Worm (Caenorhabditis elegans) whole organism, young adult: ENCODE data around the gene cyh-1.
A peak's percentile ranks its signal among the peaks of the same experiment; 100 is the strongest.

ENCODE experiments used
- B0336.3 ChIP-seq: fragments of 200-800 bp; sonication (Bioruptor generic); IDR thresholded peaks from 2 replicates; pipeline ENCODE4 v1.3.6; 2022; ENCODE audit warnings: missing genetic modification characterization, missing compliant biosample characterization
- C06A6.2 ChIP-seq: fragments of 200-800 bp; sonication (Bioruptor generic); conservative IDR thresholded peaks from 2 replicates; pipeline ENCODE4 v1.3.6; 2022; ENCODE audit warnings: missing genetic modification characterization, missing compliant biosample characterization
- F10E7.11 ChIP-seq: sonication (generic microtip); optimal IDR thresholded peaks from 2 replicates; lab custom pipeline; 2017; ENCODE audit warnings: mild to moderate bottlenecking, missing genetic modification characterization, moderate library complexity, missing compliant biosample characterization
- F33H1.4 ChIP-seq: fragments of 200-800 bp; sonication (Bioruptor generic); IDR thresholded peaks from 2 replicates; pipeline ENCODE4 v1.3.6; 2022; ENCODE audit warnings: missing genetic modification reagents, missing genetic modification characterization, missing compliant biosample characterization
- K11D2.4 ChIP-seq: fragments of 200-800 bp; sonication (Bioruptor generic); IDR thresholded peaks from 2 replicates; pipeline ENCODE4 v1.3.6; 2022; ENCODE audit warnings: missing genetic modification reagents, missing genetic modification characterization, missing compliant biosample characterization
- T07F8.4 ChIP-seq: sonication (generic microtip); optimal IDR thresholded peaks from 2 replicates; lab custom pipeline; 2016; ENCODE audit warnings: mild to moderate bottlenecking, missing genetic modification characterization, moderate library complexity, missing compliant biosample characterization
- Y53G8AR.9 ChIP-seq: fragments of 200-800 bp; sonication (Bioruptor generic); conservative IDR thresholded peaks from 2 replicates; pipeline ENCODE4 v1.3.6; 2022; ENCODE audit warnings: missing genetic modification reagents, missing genetic modification characterization, missing compliant biosample characterization
- Y95B8A.8 ChIP-seq: fragments of 200-800 bp; sonication (Bioruptor generic); IDR thresholded peaks from 2 replicates; pipeline ENCODE4 v1.3.6; 2022; ENCODE audit warnings: missing genetic modification reagents, missing genetic modification characterization, missing compliant biosample characterization
- akir-1 ChIP-seq: fragments of 200-800 bp; sonication (Bioruptor generic); optimal IDR thresholded peaks from 2 replicates; lab custom pipeline; 2018; ENCODE audit warnings: mild to moderate bottlenecking, missing genetic modification characterization, moderate library complexity, missing compliant biosample characterization
- attf-5 ChIP-seq: fragments of 200-800 bp; sonication (Bioruptor generic); optimal IDR thresholded peaks from 2 replicates; lab custom pipeline; 2018; ENCODE audit warnings: mild to moderate bottlenecking, missing genetic modification characterization, missing compliant biosample characterization
- ceh-27 ChIP-seq: fragments of 200-800 bp; sonication (Bioruptor generic); optimal IDR thresholded peaks from 2 replicates; lab custom pipeline; 2018; ENCODE audit warnings: mild to moderate bottlenecking, missing genetic modification characterization, moderate library complexity, missing compliant biosample characterization
- ceh-79 ChIP-seq: sonication (generic microtip); optimal IDR thresholded peaks from 2 replicates; lab custom pipeline; 2017; ENCODE audit warnings: mild to moderate bottlenecking, missing genetic modification characterization, missing compliant biosample characterization
- ceh-91 ChIP-seq: fragments of 200-800 bp; sonication (Bioruptor generic); IDR thresholded peaks from 2 replicates; pipeline ENCODE4 v1.3.6; 2022; ENCODE audit warnings: missing genetic modification reagents, missing genetic modification characterization, missing compliant biosample characterization
- dpff-1 ChIP-seq: sonication (generic microtip); optimal IDR thresholded peaks from 2 replicates; lab custom pipeline; 2017; ENCODE audit warnings: mild to moderate bottlenecking, missing genetic modification characterization, missing compliant biosample characterization
- efl-1 ChIP-seq: fragments of 150-350 bp; optimal IDR thresholded peaks from 2 replicates; lab custom pipeline; 2014; ENCODE audit warnings: missing biosample characterization, missing genetic modification reagents, missing genetic modification characterization
- egrh-3 ChIP-seq: fragments of 200-800 bp; sonication (Bioruptor generic); IDR thresholded peaks from 2 replicates; pipeline ENCODE4 v1.3.6; 2022; ENCODE audit warnings: missing genetic modification reagents, missing genetic modification characterization, missing compliant biosample characterization
- fkh-3 ChIP-seq: sonication (generic microtip); optimal IDR thresholded peaks from 2 replicates; lab custom pipeline; 2016; ENCODE audit warnings: mild to moderate bottlenecking, missing genetic modification characterization, missing compliant biosample characterization
- hmg-1.2 ChIP-seq: fragments of 200-800 bp; sonication (Bioruptor generic); IDR thresholded peaks from 2 replicates; pipeline ENCODE4 v1.3.6; 2022; ENCODE audit warnings: missing genetic modification reagents, missing genetic modification characterization, missing compliant biosample characterization
- hmg-20 ChIP-seq: fragments of 200-800 bp; sonication (Bioruptor generic); IDR thresholded peaks from 2 replicates; pipeline ENCODE4 v1.3.6; 2022; ENCODE audit warnings: missing genetic modification reagents, missing genetic modification characterization, missing compliant biosample characterization
- hrde-1 ChIP-seq: sonication (generic microtip); optimal IDR thresholded peaks from 2 replicates; lab custom pipeline; 2016; ENCODE audit warnings: missing genetic modification characterization, mild to moderate bottlenecking, missing compliant biosample characterization, moderate library complexity, missing genotype, missing genetic modification reagents, borderline replicate concordance
- lin-26 ChIP-seq: fragments of 200-800 bp; sonication (Bioruptor generic); IDR thresholded peaks from 2 replicates; pipeline ENCODE4 v1.3.6; 2022; ENCODE audit warnings: missing genetic modification reagents, missing genetic modification characterization, missing compliant biosample characterization
- lsl-1 ChIP-seq: fragments of 200-800 bp; sonication (Bioruptor generic); optimal IDR thresholded peaks from 2 replicates; lab custom pipeline; 2018; ENCODE audit warnings: mild to moderate bottlenecking, missing genetic modification characterization, moderate library complexity, missing compliant biosample characterization
- madf-10 ChIP-seq: sonication (generic microtip); optimal IDR thresholded peaks from 2 replicates; lab custom pipeline; 2016; ENCODE audit warnings: mild to moderate bottlenecking, missing genetic modification characterization, missing compliant biosample characterization
- madf-6 ChIP-seq: fragments of 200-800 bp; sonication (Bioruptor generic); IDR thresholded peaks from 2 replicates; pipeline ENCODE4 v1.3.6; 2022; ENCODE audit warnings: missing genetic modification reagents, missing genetic modification characterization, missing compliant biosample characterization
- mcd-1 ChIP-seq: fragments of 200-800 bp; sonication (Bioruptor generic); IDR thresholded peaks from 2 replicates; pipeline ENCODE4 v1.3.6; 2022; ENCODE audit warnings: missing genetic modification reagents, missing genetic modification characterization, missing compliant biosample characterization
- mel-28 ChIP-seq: sonication (generic microtip); optimal IDR thresholded peaks from 2 replicates; lab custom pipeline; 2016; ENCODE audit warnings: borderline replicate concordance, mild to moderate bottlenecking, missing genetic modification characterization, missing compliant biosample characterization
- nhr-179 ChIP-seq: sonication (generic microtip); optimal IDR thresholded peaks from 2 replicates; lab custom pipeline; 2016; ENCODE audit warnings: mild to moderate bottlenecking, missing genetic modification characterization, missing compliant biosample characterization
- nhr-80 ChIP-seq: sonication (generic microtip); optimal IDR thresholded peaks from 2 replicates; lab custom pipeline; 2016; ENCODE audit warnings: missing genetic modification characterization, missing compliant biosample characterization
- repo-1 ChIP-seq: sonication (generic microtip); optimal IDR thresholded peaks from 2 replicates; lab custom pipeline; 2017; ENCODE audit warnings: mild to moderate bottlenecking, missing genetic modification characterization, missing compliant biosample characterization
- sdz-38 ChIP-seq: sonication (generic microtip); optimal IDR thresholded peaks from 2 replicates; lab custom pipeline; 2016; ENCODE audit warnings: missing genotype, missing genetic modification characterization, missing compliant biosample characterization
- sptf-2 ChIP-seq: fragments of 200-800 bp; sonication (Bioruptor generic); optimal IDR thresholded peaks from 2 replicates; lab custom pipeline; 2018; ENCODE audit warnings: mild to moderate bottlenecking, missing genetic modification characterization, missing compliant biosample characterization
- tlf-1 ChIP-seq: fragments of 200-800 bp; sonication (Bioruptor generic); optimal IDR thresholded peaks from 2 replicates; lab custom pipeline; 2018; ENCODE audit warnings: mild to moderate bottlenecking, missing genetic modification characterization, missing compliant biosample characterization
- unc-62 ChIP-seq: fragments of 150-350 bp; optimal IDR thresholded peaks from 2 replicates; lab custom pipeline; 2014; ENCODE audit warnings: missing biosample characterization, missing genetic modification reagents, missing genetic modification characterization
- xnd-1 ChIP-seq: sonication (generic microtip); optimal IDR thresholded peaks from 2 replicates; lab custom pipeline; 2016; ENCODE audit warnings: missing genotype, missing genetic modification reagents, missing genetic modification characterization, missing compliant biosample characterization
- zfh-2 ChIP-seq: fragments of 200-800 bp; sonication (Bioruptor generic); conservative IDR thresholded peaks from 2 replicates; pipeline ENCODE4 v1.3.6; 2022; ENCODE audit warnings: missing genetic modification reagents, missing genetic modification characterization, missing compliant biosample characterization
- ztf-22 ChIP-seq: fragments of 200-800 bp; sonication (Bioruptor generic); optimal IDR thresholded peaks from 2 replicates; lab custom pipeline; 2018; ENCODE audit warnings: mild to moderate bottlenecking, missing genetic modification characterization, moderate library complexity, missing compliant biosample characterization
- ztf-28 ChIP-seq: fragments of 200-800 bp; sonication (Bioruptor generic); IDR thresholded peaks from 2 replicates; pipeline ENCODE4 v1.3.6; 2022; ENCODE audit warnings: missing genetic modification reagents, missing genetic modification characterization, missing compliant biosample characterization

The cyh-1 gene

ce11 chrII:3546381-3546931 lies 41.6 kb downstream of the cyh-1 start, which contains the start of gene apd-3 (continued):
- TF ChIP-seq ztf-28 (GFP tag; lab: Robert Waterston, UW) (no peak), F33H1.4 (GFP tag; lab: Robert Waterston, UW) (peak; percentile 93), Y53G8AR.9 (GFP tag; lab: Robert Waterston, UW) (no peak), nhr-80 (tag; lab: Kevin White, UChicago) (no peak), sptf-2 (GFP tag; lab: Kevin White, UChicago) (no peak), hrde-1 (tag; lab: Kevin White, UChicago) (no peak), nhr-179 (no peak), madf-10 (tag; lab: Kevin White, UChicago) (no peak), mel-28 (tag; lab: Kevin White, UChicago) (no peak), ztf-22 (GFP tag; lab: Kevin White, UChicago) (no peak), mcd-1 (GFP tag; lab: Robert Waterston, UW) (peak; percentile 32; the same call in 1 of the 2 replicates), sdz-38 (no peak), K11D2.4 (GFP tag; lab: Robert Waterston, UW) (no peak), C06A6.2 (GFP tag; lab: Robert Waterston, UW) (no peak), dpff-1 (tag; lab: Kevin White, UChicago) (no peak), tlf-1 (no peak), ceh-91 (GFP tag; lab: Robert Waterston, UW) (0 out of 2 replicates have a peak, but pooled peaks have one; percentile 38), hmg-20 (GFP tag; lab: Robert Waterston, UW) (no peak), madf-6 (GFP tag; lab: Robert Waterston, UW) (peak; percentile 95), B0336.3 (GFP tag; lab: Robert Waterston, UW) (no peak), repo-1 (tag; lab: Kevin White, UChicago) (no peak), lsl-1 (peak; percentile 98), akir-1 (GFP tag; lab: Kevin White, UChicago) (no peak), efl-1 (GFP tag; lab: Kevin White, UChicago) (peak; percentile 27), fkh-3 (tag; lab: Kevin White, UChicago) (no peak), lin-26 (GFP tag; lab: Robert Waterston, UW) (no peak), F10E7.11 (tag; lab: Kevin White, UChicago) (no peak), xnd-1 (tag; lab: Kevin White, UChicago) (peak; percentile 97), Y95B8A.8 (GFP tag; lab: Robert Waterston, UW) (no peak)

- peak; percentile 84 for TF ChIP-seq zfh-2
- TF ChIP-seq mcd-1 (GFP tag; lab: Robert Waterston, UW): peak; percentile 54
- TF ChIP-seq T07F8.4 (tag; lab: Kevin White, UChicago): no peak
- TF ChIP-seq attf-5: no peak
- TF ChIP-seq ceh-79 (tag; lab: Kevin White, UChicago): no peak
- peak; percentile 74; the same call in 1 of the 2 replicates for TF ChIP-seq hmg-1.2 (GFP tag; lab: Robert Waterston, UW)
- TF ChIP-seq egrh-3 (GFP tag; lab: Robert Waterston, UW): 0 out of 2 replicates have a peak, but pooled peaks have one; percentile 18
- no peak for TF ChIP-seq unc-62
- peak; percentile 37 for TF ChIP-seq ceh-27 (GFP tag; lab: Kevin White, UChicago)
Observed at ce11 chrII:3547282-3547681, 42.5 kb downstream of the cyh-1 start.

DNA sequence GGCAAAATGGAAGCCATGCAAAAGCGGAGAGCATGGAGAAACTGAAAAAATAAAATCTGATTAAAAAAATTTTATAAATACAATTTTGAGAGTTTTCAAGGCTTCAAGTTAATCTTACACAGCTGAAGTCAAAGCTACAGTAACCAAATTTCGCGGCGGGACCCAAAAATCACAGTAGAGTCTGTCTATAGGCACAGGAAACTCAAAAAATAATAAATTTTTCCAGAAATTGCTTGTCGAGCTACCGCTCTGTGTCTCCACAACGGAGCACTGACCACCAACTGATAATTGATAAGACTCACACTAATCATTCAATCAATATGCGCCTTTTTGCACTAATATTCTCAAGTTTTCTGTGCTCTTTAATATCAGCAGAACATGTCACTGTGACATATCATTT lies 45.5 kb downstream of the cyh-1 start, which contains the start of gene W10G11.19:
W10G11.19 (plus strand) TSS at position 301 of the 400 bp plus-strand sequence.
- TF ChIP-seq nhr-80 (tag; lab: Kevin White, UChicago) (peak; percentile 59), unc-62 (no peak)
